Worm (Caenorhabditis elegans) whole organism, mixed stage, embryonic: ENCODE results near the gene EGAP2.1.

Experiments used
- M03D4.4 ChIP-seq: sonication (generic microtip); optimal IDR thresholded peaks from 2 replicates; lab custom pipeline; 2017; ENCODE audit warnings: mild to moderate bottlenecking, missing genetic modification characterization, missing compliant biosample characterization
- bed-3 ChIP-seq: fragments of 200-800 bp; sonication (Bioruptor generic); optimal IDR thresholded peaks from 3 replicates; lab custom pipeline; 2018; ENCODE audit warnings: mild to moderate bottlenecking, missing genetic modification characterization, moderate library complexity, missing compliant biosample characterization
- blmp-1 ChIP-seq: fragments of 150-350 bp; optimal IDR thresholded peaks from 2 replicates; lab custom pipeline; 2014; ENCODE audit warnings: missing biosample characterization, missing genetic modification characterization
- ceh-39 ChIP-seq: fragments of 150-350 bp; optimal IDR thresholded peaks from 2 replicates; lab custom pipeline; 2014; ENCODE audit warnings: missing biosample characterization, missing genetic modification characterization
- ceh-43 ChIP-seq: fragments of 200-800 bp; sonication (Bioruptor generic); optimal IDR thresholded peaks from 2 replicates; lab custom pipeline; 2018; ENCODE audit warnings: mild to moderate bottlenecking, missing genetic modification characterization, moderate library complexity, missing compliant biosample characterization
- ceh-83 ChIP-seq: fragments of 200-800 bp; sonication (Bioruptor generic); optimal IDR thresholded peaks from 2 replicates; lab custom pipeline; 2018; ENCODE audit warnings: mild to moderate bottlenecking, missing genetic modification characterization, missing compliant biosample characterization
- ces-1 ChIP-seq: fragments of 150-350 bp; optimal IDR thresholded peaks from 2 replicates; lab custom pipeline; 2014; ENCODE audit warnings: missing biosample characterization, missing genetic modification reagents, missing genetic modification characterization
- cnd-1 ChIP-seq: fragments of 200-800 bp; sonication (Bioruptor generic); optimal IDR thresholded peaks from 2 replicates; lab custom pipeline; 2018; ENCODE audit warnings: mild to moderate bottlenecking, missing genetic modification characterization, missing compliant biosample characterization
- drap-1 ChIP-seq: fragments of 200-800 bp; sonication (Bioruptor generic); optimal IDR thresholded peaks from 3 replicates; lab custom pipeline; 2018; ENCODE audit warnings: mild to moderate bottlenecking, missing genetic modification characterization, missing compliant biosample characterization
- elt-1 ChIP-seq: sonication (generic microtip); optimal IDR thresholded peaks from 2 replicates; lab custom pipeline; 2017; ENCODE audit warnings: missing genetic modification characterization, mild to moderate bottlenecking, missing compliant biosample characterization, antibody characterized with exemption, moderate library complexity, borderline replicate concordance; ENCODE audit not compliant: insufficient read depth
- elt-3 ChIP-seq: fragments of 150-350 bp; optimal IDR thresholded peaks from 2 replicates; lab custom pipeline; 2014; ENCODE audit warnings: missing biosample characterization, missing genetic modification characterization
- flh-1 ChIP-seq: fragments of 200-800 bp; sonication (Bioruptor generic); optimal IDR thresholded peaks from 2 replicates; lab custom pipeline; 2018; ENCODE audit warnings: mild to moderate bottlenecking, missing genetic modification characterization, moderate library complexity, missing compliant biosample characterization
- ham-2 ChIP-seq: fragments of 200-800 bp; sonication (Bioruptor generic); optimal IDR thresholded peaks from 2 replicates; lab custom pipeline; 2018; ENCODE audit warnings: mild to moderate bottlenecking, missing genetic modification characterization, missing compliant biosample characterization
- hlh-1 ChIP-seq: fragments of 150-350 bp; optimal IDR thresholded peaks from 2 replicates; lab custom pipeline; 2014; ENCODE audit warnings: missing biosample characterization, missing genetic modification reagents, missing genetic modification characterization
- lin-13 ChIP-seq: fragments of 150-350 bp; optimal IDR thresholded peaks from 2 replicates; lab custom pipeline; 2014; ENCODE audit warnings: missing biosample characterization, missing genetic modification characterization
- lin-32 ChIP-seq: fragments of 200-800 bp; sonication (Bioruptor generic); optimal IDR thresholded peaks from 2 replicates; lab custom pipeline; 2018; ENCODE audit warnings: mild to moderate bottlenecking, missing genetic modification characterization, missing compliant biosample characterization
- lsy-2 ChIP-seq: fragments of 150-350 bp; optimal IDR thresholded peaks from 2 replicates; lab custom pipeline; 2014; ENCODE audit warnings: missing biosample characterization, missing genetic modification characterization
- mab-5 ChIP-seq: fragments of 150-350 bp; optimal IDR thresholded peaks from 2 replicates; lab custom pipeline; 2014; ENCODE audit warnings: missing biosample characterization, missing genetic modification characterization
- mep-1 ChIP-seq: fragments of 150-350 bp; optimal IDR thresholded peaks from 2 replicates; lab custom pipeline; 2017; ENCODE audit warnings: missing biosample characterization, missing genetic modification reagents, missing genetic modification characterization, inconsistent platforms
- mls-2 ChIP-seq: sonication (generic microtip); optimal IDR thresholded peaks from 2 replicates; lab custom pipeline; 2016; ENCODE audit warnings: mild to moderate bottlenecking, missing genetic modification characterization, moderate library complexity, missing compliant biosample characterization
- nhr-12 ChIP-seq: fragments of 150-350 bp; optimal IDR thresholded peaks from 2 replicates; lab custom pipeline; 2014; ENCODE audit warnings: missing biosample characterization, missing genetic modification characterization
- nhr-2 ChIP-seq: fragments of 150-350 bp; optimal IDR thresholded peaks from 2 replicates; lab custom pipeline; 2014; ENCODE audit warnings: missing biosample characterization, missing genetic modification characterization
- nhr-237 ChIP-seq: fragments of 150-350 bp; optimal IDR thresholded peaks from 2 replicates; lab custom pipeline; 2014; ENCODE audit warnings: missing biosample characterization, missing genetic modification characterization
- nhr-28 ChIP-seq: fragments of 150-350 bp; optimal IDR thresholded peaks from 2 replicates; lab custom pipeline; 2014; ENCODE audit warnings: missing biosample characterization, missing genetic modification characterization
- nhr-76 ChIP-seq: sonication (generic microtip); optimal IDR thresholded peaks from 2 replicates; lab custom pipeline; 2017; ENCODE audit warnings: missing biosample characterization, missing genetic modification characterization
- pha-4 ChIP-seq: fragments of 150-350 bp; optimal IDR thresholded peaks from 2 replicates; lab custom pipeline; 2018; ENCODE audit warnings: missing biosample characterization, missing genetic modification reagents, missing genetic modification characterization
- sem-2 ChIP-seq: fragments of 200-800 bp; sonication (Bioruptor generic); optimal IDR thresholded peaks from 2 replicates; lab custom pipeline; 2018; ENCODE audit warnings: mild to moderate bottlenecking, missing genetic modification characterization, missing compliant biosample characterization
- snpc-4 ChIP-seq: fragments of 150-350 bp; optimal IDR thresholded peaks from 2 replicates; lab custom pipeline; 2014; ENCODE audit warnings: missing biosample characterization, missing genetic modification characterization
- sptf-1 ChIP-seq: sonication (generic microtip); optimal IDR thresholded peaks from 2 replicates; lab custom pipeline; 2017; ENCODE audit warnings: mild to moderate bottlenecking, missing genetic modification characterization, moderate library complexity, missing compliant biosample characterization
- tbx-8 ChIP-seq: fragments of 200-800 bp; sonication (Bioruptor generic); optimal IDR thresholded peaks from 2 replicates; lab custom pipeline; 2018; ENCODE audit warnings: mild to moderate bottlenecking, missing genetic modification characterization, moderate library complexity, missing compliant biosample characterization
- unc-120 ChIP-seq: sonication (generic microtip); optimal IDR thresholded peaks from 2 replicates; lab custom pipeline; 2017; ENCODE audit warnings: missing genetic modification characterization, missing compliant biosample characterization; ENCODE audit not compliant: poor library complexity, severe bottlenecking
- unc-39 ChIP-seq: fragments of 150-350 bp; optimal IDR thresholded peaks from 2 replicates; lab custom pipeline; 2014; ENCODE audit warnings: missing biosample characterization, missing genetic modification characterization
- unc-62 ChIP-seq: fragments of 150-350 bp; optimal IDR thresholded peaks from 2 replicates; lab custom pipeline; 2014; ENCODE audit warnings: missing biosample characterization, missing genetic modification reagents, missing genetic modification characterization
- zip-8 ChIP-seq: fragments of 150-350 bp; optimal IDR thresholded peaks from 2 replicates; lab custom pipeline; 2014; ENCODE audit warnings: missing biosample characterization, missing genetic modification characterization
- ztf-11 ChIP-seq: fragments of 150-350 bp; optimal IDR thresholded peaks from 2 replicates; lab custom pipeline; 2014; ENCODE audit warnings: missing biosample characterization, missing genetic modification characterization

Gene EGAP2.1

ce11 chrII:5227768-5228167, 3.4 kb upstream of the EGAP2.1 start:
- TF ChIP-seq unc-120 (tag; lab: Kevin White, UChicago) (peak; percentile 33), ceh-39 (peak; percentile 54), elt-3 (tag; lab: Kevin White, UChicago) (no peak), hlh-1 (tag; lab: Kevin White, UChicago) (peak; percentile 26), ceh-43 (GFP tag; lab: Kevin White, UChicago) (no peak), lsy-2 (tag; lab: Kevin White, UChicago) (no peak), unc-39 (tag; lab: Kevin White, UChicago) (no peak), ham-2 (GFP tag; lab: Kevin White, UChicago) (no peak), nhr-237 (tag; lab: Kevin White, UChicago) (no peak), mep-1 (no peak), snpc-4 (no peak), drap-1 (GFP tag; lab: Kevin White, UChicago) (no peak), ceh-83 (GFP tag; lab: Kevin White, UChicago) (no peak), lin-13 (tag; lab: Kevin White, UChicago) (no peak), zip-8 (tag; lab: Kevin White, UChicago) (no peak), tbx-8 (GFP tag; lab: Kevin White, UChicago) (no peak), nhr-2 (tag; lab: Kevin White, UChicago) (no peak), sptf-1 (peak; percentile 47), blmp-1 (tag; lab: Kevin White, UChicago) (no peak), flh-1 (no peak), nhr-76 (tag; lab: Kevin White, UChicago) (no peak), M03D4.4 (tag; lab: Kevin White, UChicago) (no peak), sem-2 (GFP tag; lab: Kevin White, UChicago) (no peak), nhr-28 (tag; lab: Kevin White, UChicago) (no peak), nhr-12 (tag; lab: Kevin White, UChicago) (no peak), elt-1 (tag; lab: Kevin White, UChicago) (no peak), mab-5 (tag; lab: Kevin White, UChicago) (no peak), pha-4 (tag; lab: Kevin White, UChicago) (peak; percentile 52), bed-3 (no peak), unc-62 (GFP tag; lab: Kevin White, UChicago) (peak; percentile 37), ces-1 (peak; percentile 89), mls-2 (tag; lab: Kevin White, UChicago) (peak; percentile 37), lin-32 (GFP tag; lab: Kevin White, UChicago) (no peak), ztf-11 (no peak), cnd-1 (tag; lab: Kevin White, UChicago) (no peak)

ce11 chrII:5228662-5229061, 2.5 kb upstream of the EGAP2.1 start:
- TF ChIP-seq elt-3 (tag; lab: Kevin White, UChicago) (no peak), unc-62 (GFP tag; lab: Kevin White, UChicago) (peak; percentile 68), flh-1 (no peak), mls-2 (tag; lab: Kevin White, UChicago) (peak; percentile 42), cnd-1 (tag; lab: Kevin White, UChicago) (peak; percentile 12), lin-13 (tag; lab: Kevin White, UChicago) (no peak), ces-1 (peak; percentile 17), ham-2 (GFP tag; lab: Kevin White, UChicago) (peak; percentile 40)

- no peak for TF ChIP-seq nhr-2 (tag; lab: Kevin White, UChicago)
- no peak for TF ChIP-seq nhr-12 (tag; lab: Kevin White, UChicago)
These were observed 1.6 kb upstream of the EGAP2.1 start, which contains the start of gene EGAP2.2 for ce11 chrII:5229596-5229995. Gene EGAP2.2 (plus strand): TSS chrII:5229896.

ce11 chrII:5234728-5235127, 3.5 kb downstream of the EGAP2.1 start:
- TF ChIP-seq nhr-76 (tag; lab: Kevin White, UChicago), result no peak
- TF ChIP-seq ceh-83 (GFP tag; lab: Kevin White, UChicago), result no peak
- TF ChIP-seq mls-2 (tag; lab: Kevin White, UChicago), result no peak
- TF ChIP-seq mep-1, result no peak
- TF ChIP-seq lin-13 (tag; lab: Kevin White, UChicago), result no peak
- TF ChIP-seq nhr-12 (tag; lab: Kevin White, UChicago), result no peak
- no peak for TF ChIP-seq sptf-1
- TF ChIP-seq flh-1, result no peak
- no peak for TF ChIP-seq sem-2 (GFP tag; lab: Kevin White, UChicago)
- TF ChIP-seq, all 35 proteins: peak for 0
